Worm (Caenorhabditis elegans): Measurements from ENCODE around the gene pmk-1.

Gene pmk-1

ce11 chrIV:8107502-8107901 is 41.1 kb upstream of the pmk-1 start, which contains the start of gene rabs-5:
Gene rabs-5 (minus strand): TSS chrIV:8107602.
- TF ChIP-seq fkh-2 (tag; optimal IDR thresholded peaks at IDR 0.05): no peak
- TF ChIP-seq fkh-10 (GFP tag; optimal IDR thresholded peaks at IDR 0.05): no peak
- no peak for TF ChIP-seq elt-3 (tag; optimal IDR thresholded peaks at IDR 0.05)
- no peak for TF ChIP-seq elt-1 (tag; optimal IDR thresholded peaks at IDR 0.05)
- no peak for TF ChIP-seq unc-39 (tag; optimal IDR thresholded peaks at IDR 0.05)
- no peak for TF ChIP-seq pha-4 (tag; optimal IDR thresholded peaks at IDR 0.05)
- no peak for TF ChIP-seq nhr-43 (tag; optimal IDR thresholded peaks at IDR 0.05; ENCODE audit: poor library complexity, severe bottlenecking)
- no peak for TF ChIP-seq ztf-11 (tag; optimal IDR thresholded peaks at IDR 0.05)

DNA sequence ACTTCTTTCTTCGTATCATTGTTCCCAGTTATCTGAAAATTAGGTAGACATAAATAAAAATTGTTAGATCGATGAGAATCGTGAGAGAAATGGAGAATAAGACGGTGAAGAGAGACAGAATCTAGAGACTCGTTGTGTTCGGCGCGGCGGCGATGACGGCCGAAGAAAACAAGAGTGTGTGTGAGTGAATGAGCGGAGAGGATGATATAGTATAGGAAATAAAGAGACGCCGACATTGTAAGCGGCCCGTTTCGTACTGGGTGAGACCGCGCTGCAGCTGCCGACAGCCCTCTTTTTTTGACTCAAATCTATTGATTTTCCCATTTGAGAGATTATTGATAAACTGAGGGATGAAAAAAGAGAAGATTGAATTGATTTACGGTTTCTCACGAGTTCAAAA is 36.4 kb upstream of the pmk-1 start, which contains the start of gene Y42H9AR.4:
TSS of gene Y42H9AR.4 (minus strand) at position 32 of the 400 bp plus-strand sequence.
- no peak for TF ChIP-seq nhr-76 (tag; optimal IDR thresholded peaks at IDR 0.05)
- peak; percentile 18 for TF ChIP-seq pqm-1 (tag; optimal IDR thresholded peaks at IDR 0.05)
- no peak for TF ChIP-seq nhr-28 (tag; optimal IDR thresholded peaks at IDR 0.05)
- no peak for TF ChIP-seq elt-1 (tag; optimal IDR thresholded peaks at IDR 0.05)
- no peak for TF ChIP-seq nhr-237 (tag; optimal IDR thresholded peaks at IDR 0.05)
- peak; percentile 39 for TF ChIP-seq elt-2 (tag; optimal IDR thresholded peaks at IDR 0.05)
- no peak for TF ChIP-seq jun-1 (tag; optimal IDR thresholded peaks at IDR 0.05)
- no peak for TF ChIP-seq ceh-16 (tag; optimal IDR thresholded peaks at IDR 0.05)
- no peak for TF ChIP-seq elt-3 (tag; optimal IDR thresholded peaks at IDR 0.05)
- no peak for TF ChIP-seq mdl-1 (tag; optimal IDR thresholded peaks at IDR 0.05)
- TF ChIP-seq ZK546.5 (tag; optimal IDR thresholded peaks at IDR 0.05): no peak
- peak; percentile 27 for TF ChIP-seq nhr-43 (tag; optimal IDR thresholded peaks at IDR 0.05; ENCODE audit: poor library complexity, severe bottlenecking)
- TF ChIP-seq aly-2 (tag; optimal IDR thresholded peaks at IDR 0.05): no peak
- no peak for TF ChIP-seq fkh-10 (GFP tag; optimal IDR thresholded peaks at IDR 0.05)
- peak; percentile 30 for TF ChIP-seq nhr-23 (tag; optimal IDR thresholded peaks at IDR 0.05)
- peak; percentile 33 for TF ChIP-seq pha-4 (tag; optimal IDR thresholded peaks at IDR 0.05)
- peak; percentile 45 for TF ChIP-seq nfya-1 (tag; optimal IDR thresholded peaks at IDR 0.05; ENCODE audit: insufficient read depth)
- TF ChIP-seq nhr-67 (tag; optimal IDR thresholded peaks at IDR 0.05): no peak
- TF ChIP-seq snpc-4 (tag; optimal IDR thresholded peaks at IDR 0.05): peak; percentile 62
- TF ChIP-seq daf-12 (tag; optimal IDR thresholded peaks at IDR 0.05): no peak
- peak; percentile 45 for TF ChIP-seq egl-5 (tag; optimal IDR thresholded peaks at IDR 0.05)
- no peak for TF ChIP-seq ama-1 (optimal IDR thresholded peaks at IDR 0.05)
- TF ChIP-seq lin-39 (tag; optimal IDR thresholded peaks at IDR 0.05): no peak
- no peak for TF ChIP-seq nhr-11 (tag; optimal IDR thresholded peaks at IDR 0.05)
- no peak for TF ChIP-seq lsy-12 (tag; optimal IDR thresholded peaks at IDR 0.05)
- TF ChIP-seq ceh-9 (tag; optimal IDR thresholded peaks at IDR 0.05): no peak
- TF ChIP-seq skn-1 (tag; optimal IDR thresholded peaks at IDR 0.05): no peak
- no peak for TF ChIP-seq ztf-11 (tag; optimal IDR thresholded peaks at IDR 0.05)
- peak; percentile 17 for TF ChIP-seq ceh-28 (tag; optimal IDR thresholded peaks at IDR 0.05)
- TF ChIP-seq unc-39 (tag; optimal IDR thresholded peaks at IDR 0.05): no peak
- no peak for TF ChIP-seq eor-1 (tag; optimal IDR thresholded peaks at IDR 0.05)
- no peak for TF ChIP-seq tbx-2 (tag; optimal IDR thresholded peaks at IDR 0.05)
- TF ChIP-seq R02D3.7 (tag; optimal IDR thresholded peaks at IDR 0.05): no peak
- TF ChIP-seq fos-1 (tag; optimal IDR thresholded peaks at IDR 0.05): no peak
- peak; percentile 40 for TF ChIP-seq hmg-11 (tag; optimal IDR thresholded peaks at IDR 0.05)
- TF ChIP-seq egl-27 (tag; optimal IDR thresholded peaks at IDR 0.05): no peak
- TF ChIP-seq zag-1 (tag; optimal IDR thresholded peaks at IDR 0.05): no peak
- no peak for TF ChIP-seq nhr-25 (tag; optimal IDR thresholded peaks at IDR 0.05)
- TF ChIP-seq nhr-77 (tag; optimal IDR thresholded peaks at IDR 0.05): no peak
- TF ChIP-seq lin-15B (tag; optimal IDR thresholded peaks at IDR 0.05): no peak
- no peak for TF ChIP-seq unc-62 (GFP tag; optimal IDR thresholded peaks at IDR 0.05)
- no peak for TF ChIP-seq fkh-2 (tag; optimal IDR thresholded peaks at IDR 0.05)
- TF ChIP-seq sea-2 (GFP tag; optimal IDR thresholded peaks at IDR 0.05): no peak
- TF ChIP-seq mml-1 (tag; optimal IDR thresholded peaks at IDR 0.05): no peak
- no peak for TF ChIP-seq ztf-4 (tag; optimal IDR thresholded peaks at IDR 0.05)

Measured in whole organism, L3 larva.